Fruit fly (Drosophila melanogaster) whole organism, adult: ENCODE data around the gene JMJD6.

Experiments
- CG14711 ChIP-seq: fragments of 200-800 bp; sonication (Bioruptor generic); optimal IDR thresholded peaks from 2 replicates; lab custom pipeline; 2018; ENCODE audit warnings: missing biosample characterization, mild to moderate bottlenecking, missing genetic modification characterization, moderate library complexity
- CG33017 ChIP-seq: fragments of 200-800 bp; sonication (Bioruptor generic); optimal IDR thresholded peaks from 2 replicates; lab custom pipeline; 2018; ENCODE audit warnings: missing biosample characterization, mild to moderate bottlenecking, missing genetic modification characterization, moderate library complexity
- CG7101 ChIP-seq: fragments of 200-800 bp; sonication (Bioruptor generic); optimal IDR thresholded peaks from 2 replicates; lab custom pipeline; 2018; ENCODE audit warnings: missing biosample characterization, mild to moderate bottlenecking, missing genetic modification characterization, moderate library complexity
- Crg-1 ChIP-seq: fragments of 200-800 bp; sonication (Bioruptor generic); optimal IDR thresholded peaks from 2 replicates; lab custom pipeline; 2016; ENCODE audit warnings: missing biosample characterization, missing genetic modification characterization
- Hr96 ChIP-seq: fragments of 200-800 bp; sonication (Bioruptor generic); optimal IDR thresholded peaks from 2 replicates; lab custom pipeline; 2016; ENCODE audit warnings: missing biosample characterization, missing genetic modification characterization
- Mnt ChIP-seq: fragments of 200-800 bp; sonication (Bioruptor generic); optimal IDR thresholded peaks from 2 replicates; lab custom pipeline; 2016; ENCODE audit warnings: missing biosample characterization, mild to moderate bottlenecking, missing genetic modification characterization
- cic ChIP-seq: fragments of 200-800 bp; sonication (Bioruptor generic); optimal IDR thresholded peaks from 2 replicates; lab custom pipeline; 2017; ENCODE audit warnings: missing biosample characterization, mild to moderate bottlenecking, missing genetic modification characterization, moderate library complexity
- kay ChIP-seq: fragments of 200-800 bp; sonication (Bioruptor generic); peaks from one replicate; lab custom pipeline; 2016; ENCODE audit warnings: missing biosample characterization, missing genetic modification characterization, borderline replicate concordance
- pad ChIP-seq: fragments of 200-800 bp; sonication (Bioruptor generic); optimal IDR thresholded peaks from 3 replicates; lab custom pipeline; 2017; ENCODE audit warnings: missing biosample characterization, missing genetic modification characterization, mild to moderate bottlenecking, moderate library complexity, missing genetic modification reagents
- tj ChIP-seq: fragments of 200-800 bp; sonication (Bioruptor generic); optimal IDR thresholded peaks from 3 replicates; lab custom pipeline; 2017; ENCODE audit warnings: missing biosample characterization, mild to moderate bottlenecking, missing genetic modification characterization, moderate library complexity

dm6 chr3R:22340207-22340606 lies 22.0 kb downstream of the JMJD6 start, which contains the start of gene CG5388:
- TF ChIP-seq CG7101 (no peak), CG33017 (tag; lab: Kevin White, UChicago) (no peak), tj (GFP tag; lab: Kevin White, UChicago) (no peak), Hr96 (no peak), pad (no peak), CG14711 (tag; lab: Kevin White, UChicago) (no peak), cic (GFP tag; lab: Kevin White, UChicago) (no peak), kay (GFP tag; lab: Kevin White, UChicago) (no peak), Mnt (GFP tag; lab: Kevin White, UChicago) (no peak), Crg-1 (GFP tag; lab: Kevin White, UChicago) (no peak)
